Worm (Caenorhabditis elegans) whole organism, L3 larva: ENCODE measurements around the gene grl-23.

ENCODE experiments used
- ama-1 ChIP-seq: fragments of 150-350 bp; optimal IDR thresholded peaks from 2 replicates; lab custom pipeline; 2018
- fos-1 ChIP-seq: fragments of 150-350 bp; optimal IDR thresholded peaks from 2 replicates; lab custom pipeline; 2014; ENCODE audit warnings: missing biosample characterization, missing genetic modification characterization
- nfya-1 ChIP-seq: sonication (generic microtip); optimal IDR thresholded peaks from 2 replicates; lab custom pipeline; 2017; ENCODE audit warnings: missing genetic modification characterization, mild to moderate bottlenecking, missing compliant biosample characterization, antibody characterized with exemption, moderate library complexity; ENCODE audit not compliant: insufficient read depth
- nhr-12 ChIP-seq: fragments of 150-350 bp; optimal IDR thresholded peaks from 2 replicates; lab custom pipeline; 2014; ENCODE audit warnings: missing biosample characterization, missing genetic modification characterization
- pha-4 ChIP-seq: fragments of 150-350 bp; optimal IDR thresholded peaks from 2 replicates; lab custom pipeline; 2014; ENCODE audit warnings: missing biosample characterization, missing genetic modification reagents, missing genetic modification characterization
- unc-39 ChIP-seq: sonication (generic microtip); optimal IDR thresholded peaks from 4 replicates; lab custom pipeline; 2017; ENCODE audit warnings: missing biosample characterization, missing genetic modification characterization

DNA sequence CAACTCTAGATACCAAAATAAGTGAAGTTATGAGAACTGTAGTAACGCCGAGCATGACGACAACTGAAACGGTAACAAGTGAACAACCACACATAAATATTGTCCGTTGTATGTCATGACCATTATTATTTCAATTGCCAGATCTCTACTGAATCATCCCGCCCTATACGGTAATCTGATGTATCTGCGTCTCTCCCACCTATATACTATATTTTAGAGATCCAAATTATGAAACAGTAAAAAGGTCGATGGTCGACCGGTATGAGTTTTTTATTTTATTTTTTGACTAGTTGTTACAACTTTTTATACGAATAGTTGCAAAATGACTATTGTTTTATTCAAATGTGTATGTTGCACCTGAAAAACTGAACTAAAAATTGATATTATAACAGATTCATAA, 13.9 kb upstream of the grl-23 start, which contains the start of gene ttr-43:
- TF ChIP-seq fos-1 (tag; lab: Kevin White, UChicago) (no peak), pha-4 (no peak), nfya-1 (tag; lab: Kevin White, UChicago) (no peak), unc-39 (no peak), ama-1 (lab: Kevin White, UChicago) (no peak), nhr-12 (no peak)
